Worm (Caenorhabditis elegans): ENCODE measurements around the gene bra-1.

The bra-1 gene

DNA sequence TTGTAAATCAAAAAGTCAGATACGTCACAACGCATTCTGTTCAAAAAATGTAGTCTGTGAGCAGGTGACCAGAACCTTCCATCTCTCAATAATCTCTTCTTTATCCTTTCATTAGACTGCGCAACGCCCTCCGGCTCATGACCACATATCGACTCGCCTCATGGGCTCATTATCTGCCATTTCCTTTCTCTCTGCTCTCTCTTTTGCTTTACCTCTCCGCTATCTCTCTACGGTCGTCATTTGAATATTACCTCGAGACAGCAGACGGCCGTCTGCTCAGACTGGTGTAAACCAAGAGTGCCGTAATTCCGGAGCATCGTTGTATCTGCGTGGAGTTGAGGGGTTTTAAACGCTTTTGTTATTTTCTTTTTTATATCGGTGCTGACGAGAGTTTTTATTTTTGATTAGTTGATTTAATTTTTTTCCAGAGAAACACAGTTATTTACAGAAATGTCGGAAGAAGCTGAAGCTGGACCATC lies at the start of gene bra-1:
Gene bra-1, plus strand, starts transcription at position 429 of the 479 bp plus-strand sequence.
- TF ChIP-seq flt-1 (GFP tag; IDR thresholded peaks at IDR 0.05) = peak; percentile 63
- TF ChIP-seq ztf-23 (GFP tag; IDR thresholded peaks at IDR 0.05) = peak; percentile 53; the same call in 1 of the 2 replicates
- peak; percentile 19 for TF ChIP-seq cog-1 (tag; optimal IDR thresholded peaks at IDR 0.05)
- no peak for TF ChIP-seq T22C8.4 (GFP tag; IDR thresholded peaks at IDR 0.05)

DNA sequence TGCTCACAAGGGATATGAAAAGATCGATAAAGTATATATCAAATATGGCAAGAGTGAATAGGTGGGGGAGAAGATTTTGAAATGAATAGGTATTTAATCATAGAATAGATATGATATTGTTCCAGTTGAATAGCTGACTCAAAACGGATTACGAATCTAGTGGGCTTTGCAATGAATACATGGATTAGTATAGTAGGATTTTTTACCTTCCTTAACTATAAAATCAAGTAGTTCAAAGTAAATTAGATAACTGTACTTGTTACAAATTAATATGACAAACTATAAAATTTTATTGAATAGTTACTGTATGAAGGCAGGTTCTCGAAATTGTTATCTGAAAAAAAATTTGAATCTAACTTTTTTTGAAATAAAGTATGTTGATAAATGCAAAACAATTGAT lies 47.4 kb upstream of the bra-1 start, which contains the start of gene odr-1:
Gene odr-1, minus strand, starts transcription at position 101 of the 400 bp plus-strand sequence.
- TF ChIP-seq T22C8.4 (GFP tag; IDR thresholded peaks at IDR 0.05) (no peak), tab-1 (GFP tag; IDR thresholded peaks at IDR 0.05) (no peak), flt-1 (GFP tag; IDR thresholded peaks at IDR 0.05) (no peak), klf-2 (GFP tag; conservative IDR thresholded peaks at IDR 0.05) (no peak), cog-1 (tag; optimal IDR thresholded peaks at IDR 0.05) (no peak), ztf-23 (GFP tag; IDR thresholded peaks at IDR 0.05) (no peak), ref-1 (GFP tag; conservative IDR thresholded peaks at IDR 0.05) (no peak), med-1 (GFP tag; optimal IDR thresholded peaks at IDR 0.05; ENCODE audit: insufficient read depth) (no peak), ztf-29 (GFP tag; IDR thresholded peaks at IDR 0.05) (no peak)

DNA sequence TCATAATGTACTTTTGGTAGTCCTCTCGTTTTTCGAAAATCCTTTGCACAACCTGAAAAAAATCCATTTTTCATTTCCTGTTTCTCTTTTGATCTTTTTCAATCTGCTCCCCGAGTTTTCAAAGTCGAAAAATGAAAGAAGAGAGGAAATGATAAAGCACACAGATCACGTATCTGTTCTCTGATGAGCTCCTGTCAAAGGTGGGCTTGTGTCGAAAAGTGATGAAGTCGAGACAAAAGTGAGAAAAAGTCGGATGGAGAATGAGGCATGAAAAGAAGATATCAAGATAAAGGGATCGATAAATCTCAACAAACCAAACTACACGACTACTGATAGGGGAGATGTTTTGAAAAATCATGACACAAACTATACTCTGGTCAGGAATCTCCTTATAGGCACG lies 43.2 kb upstream of the bra-1 start:
- TF ChIP-seq cog-1 (tag; optimal IDR thresholded peaks at IDR 0.05) = no peak
- no peak for TF ChIP-seq ztf-23 (GFP tag; IDR thresholded peaks at IDR 0.05)
- no peak for TF ChIP-seq ztf-29 (GFP tag; IDR thresholded peaks at IDR 0.05)
- no peak for TF ChIP-seq T22C8.4 (GFP tag; IDR thresholded peaks at IDR 0.05)

DNA sequence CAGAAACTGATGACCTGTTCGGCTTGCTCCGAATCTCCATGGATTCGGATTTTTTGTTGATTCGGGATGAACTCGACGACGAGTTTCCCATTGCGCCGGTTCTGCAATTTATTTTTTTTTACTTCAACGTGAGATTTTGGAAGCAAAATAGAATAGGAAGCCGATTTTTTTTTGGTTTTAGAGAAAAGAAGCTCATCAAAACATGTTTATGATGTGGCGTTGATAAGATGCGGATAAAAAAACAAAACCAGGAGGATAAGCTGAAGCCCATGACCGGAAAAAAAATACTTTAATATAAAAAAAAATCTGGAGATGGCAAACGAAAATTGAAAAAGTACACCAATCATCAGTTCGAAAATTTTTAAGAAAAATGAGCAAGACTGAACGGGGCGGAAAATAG lies 42.2 kb upstream of the bra-1 start, which contains the start of gene glb-20:
Gene glb-20, minus strand, starts transcription at position 101 of the 400 bp plus-strand sequence.
- TF ChIP-seq ztf-29 (GFP tag; IDR thresholded peaks at IDR 0.05) (no peak), med-1 (GFP tag; optimal IDR thresholded peaks at IDR 0.05; ENCODE audit: insufficient read depth) (no peak)

DNA sequence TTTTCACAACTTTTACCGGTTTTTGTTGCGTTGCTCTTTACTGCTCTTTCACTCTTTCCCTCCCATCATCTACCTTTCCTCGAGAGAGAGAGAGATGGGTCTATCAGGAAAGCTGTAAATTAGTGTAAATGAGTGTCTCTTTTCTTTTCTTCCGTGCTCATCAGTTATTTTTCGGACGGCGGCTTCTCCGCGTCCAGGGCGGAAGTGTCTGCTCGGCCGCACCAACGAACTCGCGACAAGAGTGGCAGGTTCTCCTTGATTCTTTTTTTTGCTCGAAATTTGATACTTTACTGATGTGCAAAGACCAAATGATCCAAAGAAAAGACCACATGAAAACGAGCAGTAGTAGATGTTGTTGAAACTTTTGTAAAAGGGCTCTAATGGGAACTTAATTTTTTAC lies 39.6 kb upstream of the bra-1 start:
- TF ChIP-seq cog-1 (tag; optimal IDR thresholded peaks at IDR 0.05) = no peak
- TF ChIP-seq klf-2 (GFP tag; conservative IDR thresholded peaks at IDR 0.05) = no peak
- no peak for TF ChIP-seq tab-1 (GFP tag; IDR thresholded peaks at IDR 0.05)
- no peak for TF ChIP-seq ztf-23 (GFP tag; IDR thresholded peaks at IDR 0.05)
- no peak for TF ChIP-seq T22C8.4 (GFP tag; IDR thresholded peaks at IDR 0.05)
- TF ChIP-seq med-1 (GFP tag; optimal IDR thresholded peaks at IDR 0.05; ENCODE audit: insufficient read depth) = no peak
- TF ChIP-seq ztf-29 (GFP tag; IDR thresholded peaks at IDR 0.05) = no peak
- no peak for TF ChIP-seq ref-1 (GFP tag; conservative IDR thresholded peaks at IDR 0.05)
- TF ChIP-seq flt-1 (GFP tag; IDR thresholded peaks at IDR 0.05) = no peak

DNA sequence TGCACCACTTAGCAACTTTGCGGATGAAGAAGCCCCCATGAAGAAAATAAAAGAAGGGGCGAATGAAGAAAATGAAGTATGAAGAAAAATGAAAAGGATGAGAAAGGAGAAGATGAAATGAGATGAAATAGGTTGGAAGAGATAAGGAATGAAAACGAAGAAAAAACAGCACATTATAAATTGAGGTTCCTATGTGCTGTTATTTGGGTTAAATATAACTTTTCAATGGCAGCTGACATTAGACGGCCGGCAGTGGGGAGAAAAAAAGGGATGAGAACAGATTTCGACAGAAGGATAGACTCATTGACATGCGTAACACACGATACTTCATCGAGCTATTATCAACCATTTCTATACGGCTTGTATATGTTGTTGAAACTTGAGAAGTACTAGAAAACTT lies 36.3 kb upstream of the bra-1 start:
- no peak for TF ChIP-seq tab-1 (GFP tag; IDR thresholded peaks at IDR 0.05)
- no peak for TF ChIP-seq T22C8.4 (GFP tag; IDR thresholded peaks at IDR 0.05)
- no peak for TF ChIP-seq med-1 (GFP tag; optimal IDR thresholded peaks at IDR 0.05; ENCODE audit: insufficient read depth)
- TF ChIP-seq ztf-29 (GFP tag; IDR thresholded peaks at IDR 0.05) = no peak
- no peak for TF ChIP-seq ztf-23 (GFP tag; IDR thresholded peaks at IDR 0.05)

DNA sequence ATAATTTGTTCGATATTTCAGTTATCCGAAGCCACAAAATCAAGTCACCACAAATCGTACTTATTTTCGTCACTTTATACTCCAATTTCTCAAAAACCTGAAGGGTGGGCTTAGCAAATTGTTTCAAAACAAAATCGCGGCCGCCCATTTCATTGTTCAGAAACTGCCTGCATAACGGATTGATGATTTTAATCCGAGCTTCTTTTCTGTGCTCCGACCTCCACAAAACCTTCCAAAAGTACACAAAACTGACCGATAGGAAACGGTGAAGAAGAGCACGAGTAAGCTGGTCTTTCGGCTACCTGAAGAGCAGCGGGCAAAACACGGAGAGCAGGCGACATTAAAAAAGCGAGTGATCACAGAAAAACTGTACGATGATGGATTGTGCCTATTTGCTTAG lies 31.8 kb upstream of the bra-1 start, which contains the start of gene R01E6.2:
Gene R01E6.2, minus strand, starts transcription at position 101 of the 400 bp plus-strand sequence.
- no peak for TF ChIP-seq ztf-23 (GFP tag; IDR thresholded peaks at IDR 0.05)
- TF ChIP-seq ref-1 (GFP tag; conservative IDR thresholded peaks at IDR 0.05) = no peak
- no peak for TF ChIP-seq tab-1 (GFP tag; IDR thresholded peaks at IDR 0.05)
- no peak for TF ChIP-seq flt-1 (GFP tag; IDR thresholded peaks at IDR 0.05)
- TF ChIP-seq klf-2 (GFP tag; conservative IDR thresholded peaks at IDR 0.05) = no peak
- no peak for TF ChIP-seq med-1 (GFP tag; optimal IDR thresholded peaks at IDR 0.05; ENCODE audit: insufficient read depth)

DNA sequence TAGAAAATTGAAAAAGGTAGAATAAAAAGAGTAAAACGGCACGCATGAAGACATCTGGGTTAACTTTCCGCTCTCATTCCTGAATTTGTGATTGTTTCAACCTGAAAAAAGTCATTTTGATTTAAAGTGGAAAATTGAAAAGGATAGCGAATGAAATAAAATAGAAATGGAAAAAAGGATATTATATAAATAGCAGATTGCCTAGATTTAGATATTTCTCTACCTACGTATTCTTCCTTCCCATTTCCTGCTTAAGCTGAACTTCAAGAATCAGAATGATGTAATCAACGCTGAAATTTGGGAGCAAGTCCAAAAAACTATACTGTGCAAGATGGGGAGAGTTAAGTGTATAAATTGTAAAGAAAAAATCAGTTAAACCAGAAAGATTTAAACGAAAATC lies 28.4 kb upstream of the bra-1 start, which contains the start of gene R01E6.7:
Gene R01E6.7, minus strand, starts transcription at position 101 of the 400 bp plus-strand sequence.
- TF ChIP-seq klf-2 (GFP tag; conservative IDR thresholded peaks at IDR 0.05) (no peak), ztf-29 (GFP tag; IDR thresholded peaks at IDR 0.05) (no peak), med-1 (GFP tag; optimal IDR thresholded peaks at IDR 0.05; ENCODE audit: insufficient read depth) (no peak), cog-1 (tag; optimal IDR thresholded peaks at IDR 0.05) (no peak), ztf-23 (GFP tag; IDR thresholded peaks at IDR 0.05) (no peak), tab-1 (GFP tag; IDR thresholded peaks at IDR 0.05) (no peak), T22C8.4 (GFP tag; IDR thresholded peaks at IDR 0.05) (no peak), ref-1 (GFP tag; conservative IDR thresholded peaks at IDR 0.05) (no peak), flt-1 (GFP tag; IDR thresholded peaks at IDR 0.05) (no peak)

DNA sequence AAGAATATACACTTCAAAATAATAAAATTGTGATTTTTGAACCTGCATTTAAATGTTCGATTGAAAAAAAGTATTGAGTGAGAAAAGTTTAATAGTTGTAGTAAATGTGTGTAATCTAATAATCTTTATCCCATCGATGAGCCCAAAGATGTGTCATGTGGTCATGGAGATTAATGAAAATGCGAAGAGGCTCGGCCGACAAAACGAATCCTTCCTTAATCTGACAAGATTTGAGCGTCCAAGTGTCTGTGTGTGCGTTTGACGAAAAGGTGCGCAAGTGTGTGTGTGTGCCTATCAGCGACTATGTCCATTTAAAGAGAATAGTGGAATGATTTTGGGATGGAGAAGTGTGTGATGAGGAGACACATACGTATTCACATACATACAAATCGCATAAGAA lies 24.2 kb upstream of the bra-1 start:
- TF ChIP-seq T22C8.4 (GFP tag; IDR thresholded peaks at IDR 0.05) (no peak), klf-2 (GFP tag; conservative IDR thresholded peaks at IDR 0.05) (no peak), med-1 (GFP tag; optimal IDR thresholded peaks at IDR 0.05; ENCODE audit: insufficient read depth) (no peak), ztf-29 (GFP tag; IDR thresholded peaks at IDR 0.05) (no peak), ref-1 (GFP tag; conservative IDR thresholded peaks at IDR 0.05) (no peak), flt-1 (GFP tag; IDR thresholded peaks at IDR 0.05) (no peak)

DNA sequence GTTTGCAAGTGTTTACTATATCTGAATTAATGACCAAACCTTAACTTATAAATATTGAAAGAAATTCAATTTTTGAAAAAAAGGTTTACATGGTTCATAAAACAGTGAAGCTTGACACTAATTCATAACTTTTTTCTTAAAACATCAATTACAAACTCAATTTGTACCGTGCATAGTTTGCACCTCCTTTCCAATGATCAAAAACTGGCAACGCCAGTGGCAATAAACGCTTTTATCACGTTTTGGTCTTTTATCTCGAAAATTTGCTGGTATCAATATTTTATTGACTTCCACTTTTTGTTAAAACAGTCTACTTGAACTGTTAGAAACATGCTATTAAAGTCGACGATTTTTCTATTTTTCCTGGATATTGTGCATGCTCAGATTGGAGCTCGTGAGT lies 19.8 kb upstream of the bra-1 start, which contains the start of gene F54B11.11:
Gene F54B11.11, plus strand, starts transcription at position 301 of the 400 bp plus-strand sequence.
- TF ChIP-seq ref-1 (GFP tag; conservative IDR thresholded peaks at IDR 0.05) = no peak
- TF ChIP-seq T22C8.4 (GFP tag; IDR thresholded peaks at IDR 0.05) = no peak
- no peak for TF ChIP-seq ztf-23 (GFP tag; IDR thresholded peaks at IDR 0.05)
- TF ChIP-seq med-1 (GFP tag; optimal IDR thresholded peaks at IDR 0.05; ENCODE audit: insufficient read depth) = no peak
- no peak for TF ChIP-seq klf-2 (GFP tag; conservative IDR thresholded peaks at IDR 0.05)
- no peak for TF ChIP-seq ztf-29 (GFP tag; IDR thresholded peaks at IDR 0.05)
- TF ChIP-seq cog-1 (tag; optimal IDR thresholded peaks at IDR 0.05) = no peak
- no peak for TF ChIP-seq tab-1 (GFP tag; IDR thresholded peaks at IDR 0.05)

DNA sequence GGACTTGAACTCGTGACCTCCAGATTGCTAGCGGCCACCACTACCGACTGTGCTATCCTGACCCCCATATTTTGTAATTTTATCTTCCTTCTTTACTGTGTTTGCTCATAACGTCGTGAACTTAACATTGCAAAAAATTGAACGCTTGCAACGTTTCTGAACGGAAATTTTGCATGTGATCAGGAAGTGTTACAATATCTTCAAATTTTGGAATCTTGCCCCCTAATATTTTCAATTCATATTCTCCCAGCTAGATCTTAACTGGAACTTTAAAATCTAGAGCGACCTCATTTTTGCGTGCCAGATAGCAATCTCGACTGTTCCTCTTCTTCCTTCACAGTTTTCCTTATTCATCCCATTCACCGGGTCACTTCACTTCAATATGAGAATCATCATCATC lies 16.4 kb upstream of the bra-1 start, which contains the start of gene F54B11.10:
Gene F54B11.10, plus strand, starts transcription at position 301 of the 400 bp plus-strand sequence.
- TF ChIP-seq flt-1 (GFP tag; IDR thresholded peaks at IDR 0.05) (no peak), cog-1 (tag; optimal IDR thresholded peaks at IDR 0.05) (no peak), klf-2 (GFP tag; conservative IDR thresholded peaks at IDR 0.05) (no peak), ztf-23 (GFP tag; IDR thresholded peaks at IDR 0.05) (no peak), T22C8.4 (GFP tag; IDR thresholded peaks at IDR 0.05) (no peak), med-1 (GFP tag; optimal IDR thresholded peaks at IDR 0.05; ENCODE audit: insufficient read depth) (no peak), ztf-29 (GFP tag; IDR thresholded peaks at IDR 0.05) (no peak), tab-1 (GFP tag; IDR thresholded peaks at IDR 0.05) (no peak), ref-1 (GFP tag; conservative IDR thresholded peaks at IDR 0.05) (no peak)

Measured in whole organism, midembryonic.